Worm (Caenorhabditis elegans) whole organism, young adult: ENCODE measurements around the gene bli-2.

Experiments used
- D2030.7 ChIP-seq: fragments of 200-800 bp; sonication (Bioruptor generic); IDR thresholded peaks from 2 replicates; pipeline ENCODE4 v1.3.6; 2022; ENCODE audit warnings: missing genetic modification reagents, missing genetic modification characterization, missing compliant biosample characterization
- F55B11.4 ChIP-seq: sonication (generic microtip); optimal IDR thresholded peaks from 2 replicates; lab custom pipeline; 2016; ENCODE audit warnings: missing compliant biosample characterization, missing genetic modification characterization, borderline replicate concordance; ENCODE audit not compliant: insufficient read depth
- T07F8.4 ChIP-seq: sonication (generic microtip); optimal IDR thresholded peaks from 2 replicates; lab custom pipeline; 2016; ENCODE audit warnings: mild to moderate bottlenecking, missing genetic modification characterization, moderate library complexity, missing compliant biosample characterization
- ekl-4 ChIP-seq: fragments of 200-800 bp; sonication (Bioruptor generic); IDR thresholded peaks from 2 replicates; pipeline ENCODE4 v1.3.6; 2022; ENCODE audit warnings: missing genetic modification reagents, missing genetic modification characterization, missing compliant biosample characterization
- lin-26 ChIP-seq: fragments of 200-800 bp; sonication (Bioruptor generic); IDR thresholded peaks from 2 replicates; pipeline ENCODE4 v1.3.6; 2022; ENCODE audit warnings: missing genetic modification reagents, missing genetic modification characterization, missing compliant biosample characterization
- madf-10 ChIP-seq: sonication (generic microtip); optimal IDR thresholded peaks from 2 replicates; lab custom pipeline; 2016; ENCODE audit warnings: mild to moderate bottlenecking, missing genetic modification characterization, missing compliant biosample characterization
- madf-8 ChIP-seq: fragments of 200-800 bp; sonication (Bioruptor generic); conservative IDR thresholded peaks from 2 replicates; pipeline ENCODE4 v1.3.6; 2022; ENCODE audit warnings: missing genetic modification reagents, missing genetic modification characterization, missing compliant biosample characterization
- nfyb-1 ChIP-seq: fragments of 200-800 bp; sonication (Bioruptor generic); IDR thresholded peaks from 2 replicates; pipeline ENCODE4 v1.3.6; 2022; ENCODE audit warnings: missing genetic modification reagents, missing genetic modification characterization, missing compliant biosample characterization
- nhr-179 ChIP-seq: sonication (generic microtip); optimal IDR thresholded peaks from 2 replicates; lab custom pipeline; 2016; ENCODE audit warnings: mild to moderate bottlenecking, missing genetic modification characterization, missing compliant biosample characterization
- snpc-4 ChIP-seq, 5 experiments: fragments of 150-350 bp in 1 of 5; sonication (generic microtip) in 4 of 5; optimal IDR thresholded peaks; 2 replicates each; lab custom pipeline; 2014 to 2018; ENCODE audit warnings: missing genetic modification characterization in 5 of 5, missing biosample characterization in 3 of 5, antibody characterized with exemption in 2 of 5, mild to moderate bottlenecking in 2 of 5, missing compliant biosample characterization in 2 of 5, missing genotype in 2 of 5, moderate library complexity in 2 of 5, missing genetic modification reagents in 1 of 5
- tbx-9 ChIP-seq: sonication (generic microtip); optimal IDR thresholded peaks from 2 replicates; lab custom pipeline; 2016; ENCODE audit warnings: borderline replicate concordance, missing genetic modification characterization, inconsistent platforms, missing compliant biosample characterization
- unc-62 ChIP-seq: fragments of 150-350 bp; optimal IDR thresholded peaks from 2 replicates; lab custom pipeline; 2014; ENCODE audit warnings: missing biosample characterization, missing genetic modification reagents, missing genetic modification characterization
- ztf-28 ChIP-seq: fragments of 200-800 bp; sonication (Bioruptor generic); IDR thresholded peaks from 2 replicates; pipeline ENCODE4 v1.3.6; 2022; ENCODE audit warnings: missing genetic modification reagents, missing genetic modification characterization, missing compliant biosample characterization
- ztf-6 ChIP-seq: fragments of 200-800 bp; sonication (Bioruptor generic); IDR thresholded peaks from 2 replicates; pipeline ENCODE4 v1.3.6; 2022; ENCODE audit warnings: missing genetic modification reagents, missing genetic modification characterization, missing compliant biosample characterization

ce11 chrII:5668830-5669229, 16.6 kb upstream of the bli-2 start, which contains the start of gene C25H3.7:
- TF ChIP-seq madf-10 (tag; lab: Kevin White, UChicago) = no peak
- TF ChIP-seq D2030.7 = no peak
- TF ChIP-seq madf-8 = no peak
- no peak for TF ChIP-seq ztf-28
- TF ChIP-seq T07F8.4 (tag; lab: Kevin White, UChicago) = no peak
- no peak for TF ChIP-seq ztf-6 (GFP tag; lab: Robert Waterston, UW)
- TF ChIP-seq nhr-179 = no peak
- TF ChIP-seq F55B11.4 = no peak
- TF ChIP-seq unc-62 = no peak
- no peak for TF ChIP-seq lin-26 (GFP tag; lab: Robert Waterston, UW)
- TF ChIP-seq tbx-9 (tag; lab: Kevin White, UChicago) = no peak
- no peak for TF ChIP-seq ekl-4 (GFP tag; lab: Robert Waterston, UW)
- TF ChIP-seq snpc-4 (GFP tag; optimal IDR thresholded peaks at IDR 0.05; lab: Kevin White, UChicago) = no peak
- no peak for TF ChIP-seq snpc-4 (tag; optimal IDR thresholded peaks at IDR 0.05; lab: Kevin White, UChicago)
- TF ChIP-seq nfyb-1 (GFP tag; lab: Robert Waterston, UW) = no peak
